Worm (Caenorhabditis elegans) whole organism, L4 larva: ENCODE measurements around the gene adal-1.

Source experiments
- ZK337.2 ChIP-seq: fragments of 200-800 bp; sonication (Bioruptor generic); IDR thresholded peaks from 2 replicates; pipeline ENCODE4 v1.3.6; 2022; ENCODE audit warnings: missing genetic modification reagents, missing genetic modification characterization, missing compliant biosample characterization
- ama-1 ChIP-seq: fragments of 150-350 bp; optimal IDR thresholded peaks from 2 replicates; lab custom pipeline; 2014; ENCODE audit warnings: inconsistent platforms, mixed read lengths
- dve-1 ChIP-seq: sonication (generic microtip); optimal IDR thresholded peaks from 2 replicates; lab custom pipeline; 2017; ENCODE audit warnings: antibody characterized with exemption, mild to moderate bottlenecking, missing genetic modification characterization, missing compliant biosample characterization; ENCODE audit not compliant: insufficient read depth
- lin-38 ChIP-seq: fragments of 200-800 bp; sonication (Bioruptor generic); IDR thresholded peaks from 2 replicates; pipeline ENCODE4 v1.3.6; 2022; ENCODE audit warnings: missing genetic modification reagents, missing genetic modification characterization, missing compliant biosample characterization
- mes-2 ChIP-seq: sonication (generic microtip); optimal IDR thresholded peaks from 2 replicates; lab custom pipeline; 2016; ENCODE audit warnings: missing genotype, mild to moderate bottlenecking, missing genetic modification characterization, missing compliant biosample characterization; ENCODE audit not compliant: poor library complexity, severe bottlenecking
- nhr-102 ChIP-seq: sonication (generic microtip); optimal IDR thresholded peaks from 2 replicates; lab custom pipeline; 2016; ENCODE audit warnings: mild to moderate bottlenecking, missing genetic modification characterization, moderate library complexity, missing compliant biosample characterization
- nhr-11 ChIP-seq: fragments of 150-350 bp; optimal IDR thresholded peaks from 2 replicates; lab custom pipeline; 2014; ENCODE audit warnings: missing biosample characterization, missing genetic modification characterization
- vab-7 ChIP-seq: fragments of 200-800 bp; sonication (Bioruptor generic); IDR thresholded peaks from 2 replicates; pipeline ENCODE4 v1.3.6; 2022; ENCODE audit warnings: missing genetic modification reagents, missing genetic modification characterization, missing compliant biosample characterization
- zip-11 ChIP-seq: fragments of 200-800 bp; sonication (Bioruptor generic); IDR thresholded peaks from 2 replicates; pipeline ENCODE4 v1.3.6; 2022; ENCODE audit warnings: missing genetic modification characterization, missing compliant biosample characterization

The adal-1 gene

ce11 chrII:6842009-6842408 lies 51.4 kb downstream of the adal-1 start:
- TF ChIP-seq dve-1 (tag; lab: Kevin White, UChicago) (no peak), mes-2 (tag; lab: Kevin White, UChicago) (peak; percentile 43), ZK337.2 (GFP tag; lab: Robert Waterston, UW) (no peak), lin-38 (peak; percentile 80), vab-7 (no peak), nhr-102 (tag; lab: Kevin White, UChicago) (no peak), nhr-11 (no peak), zip-11 (GFP tag; lab: Robert Waterston, UW) (no peak), ama-1 (lab: Kevin White, UChicago) (no peak)
- TF ChIP-seq, all 104 proteins: peak for 2
